Fruit fly (Drosophila melanogaster) Kc167 (cell line): Measurements from ENCODE around the gene Reck.

Experiments used
- Myc ChIP-seq: fragments of >200 bp; optimal IDR thresholded peaks from 2 replicates; lab custom pipeline; 2017; ENCODE audit warnings: missing external identifiers
- Sin3A ChIP-seq: fragments of >200 bp; optimal IDR thresholded peaks from 2 replicates; lab custom pipeline; 2018; ENCODE audit warnings: missing external identifiers
- h ChIP-seq: fragments of >200 bp; optimal IDR thresholded peaks from 3 replicates; lab custom pipeline; 2018; ENCODE audit warnings: missing external identifiers
- insv ChIP-seq: fragments of >200 bp; optimal IDR thresholded peaks from 3 replicates; lab custom pipeline; 2018; ENCODE audit warnings: missing external identifiers
- psq ChIP-seq: fragments of >200 bp; optimal IDR thresholded peaks from 2 replicates; lab custom pipeline; 2017; ENCODE audit warnings: missing external identifiers
- ttk ChIP-seq: sonication (Bioruptor generic); optimal IDR thresholded peaks from 2 replicates; lab custom pipeline; 2017; ENCODE audit warnings: missing external identifiers

DNA sequence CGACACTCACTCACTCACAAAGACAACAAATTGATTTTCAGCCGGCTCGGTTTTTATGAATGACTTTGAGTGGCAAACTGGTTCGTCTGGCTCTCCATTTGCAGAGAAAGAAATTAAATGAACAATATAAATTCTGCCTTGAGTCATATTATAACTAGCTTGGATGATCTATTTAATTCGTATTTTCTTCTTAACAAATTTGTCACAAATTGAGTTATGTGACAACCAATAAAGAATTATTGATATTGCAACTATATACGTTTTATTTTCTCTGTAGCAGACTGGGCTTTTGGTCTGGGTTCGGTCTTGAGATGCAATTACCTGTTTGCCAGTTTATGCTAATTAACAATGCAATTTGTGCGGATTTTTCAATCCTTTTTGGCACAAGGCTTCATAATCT lies 7.0 kb downstream of the Reck start:
- no peak for TF ChIP-seq h (lab: Kevin White, UChicago)
- TF ChIP-seq insv (lab: Kevin White, UChicago): no peak
- TF ChIP-seq psq (lab: Kevin White, UChicago): no peak
- TF ChIP-seq ttk: no peak
- no peak for TF ChIP-seq Myc (lab: Kevin White, UChicago)
- TF ChIP-seq Sin3A: no peak
